Fruit fly (Drosophila melanogaster): Measurements from ENCODE around the gene mia.
A peak's percentile ranks its signal among the peaks of the same experiment; 100 is the strongest.

DNA sequence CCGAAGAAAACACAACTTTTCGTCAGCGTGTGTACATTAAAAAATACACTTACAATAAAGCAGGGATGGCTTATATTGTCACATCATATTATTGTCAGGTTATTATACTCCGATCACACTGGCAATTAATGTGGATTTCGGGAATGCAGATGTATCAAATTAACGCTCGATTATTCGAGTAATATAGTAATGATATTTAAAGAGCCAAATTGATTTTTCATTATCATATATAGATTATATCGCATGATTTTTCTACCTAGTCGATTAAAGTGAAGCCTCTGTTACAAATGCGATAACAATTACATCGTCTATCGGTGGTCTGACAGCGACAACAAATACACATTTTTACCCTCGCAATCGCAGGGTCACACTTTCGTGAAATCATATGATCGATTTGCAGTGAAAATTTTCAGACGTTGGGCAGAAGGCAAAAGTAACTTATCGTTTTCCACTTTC is 40.5 kb upstream of the mia start, which contains the start of the genes noi and Vha26:
- TF ChIP-seq pad (GFP tag; optimal IDR thresholded peaks at IDR 0.05) (peak; percentile 23), CG11617 (GFP tag; optimal IDR thresholded peaks at IDR 0.05) (peak; percentile 49), bab1 (GFP tag; optimal IDR thresholded peaks at IDR 0.05) (no peak), CG1620 (GFP tag; optimal IDR thresholded peaks at IDR 0.05) (peak; percentile 24), CG12768 (GFP tag; optimal IDR thresholded peaks at IDR 0.05) (no peak), Mnt (GFP tag; optimal IDR thresholded peaks at IDR 0.05) (peak; percentile 71), kay (GFP tag; ENCODE audit: borderline replicate concordance) (no peak), toe (GFP tag; optimal IDR thresholded peaks at IDR 0.05) (no peak), CG14711 (tag; optimal IDR thresholded peaks at IDR 0.05) (peak; percentile 48), Crg-1 (GFP tag; optimal IDR thresholded peaks at IDR 0.05) (no peak)

Measured in whole organism, adult.